Fruit fly (Drosophila melanogaster) whole organism, embryonic: ENCODE results near the gene hyd.

Experiments used
- Blimp-1 ChIP-seq: fragments of 200-800 bp; sonication (Bioruptor generic); optimal IDR thresholded peaks from 3 replicates; lab custom pipeline; 2018; ENCODE audit warnings: missing biosample characterization, missing genetic modification characterization, mild to moderate bottlenecking, moderate library complexity, missing genetic modification reagents
- CG10321 ChIP-seq: fragments of 200-800 bp; sonication (Bioruptor generic); IDR thresholded peaks from 2 replicates; pipeline ENCODE4 v1.3.6; 2022; ENCODE audit warnings: missing biosample characterization, missing genetic modification characterization
- CG11456 ChIP-seq: fragments of 200-800 bp; sonication (Bioruptor generic); IDR thresholded peaks from 3 replicates; pipeline ENCODE4 v1.3.6; 2022; ENCODE audit warnings: missing biosample characterization, missing genetic modification characterization
- CG11504 ChIP-seq: fragments of 200-800 bp; sonication (Bioruptor generic); optimal IDR thresholded peaks from 3 replicates; lab custom pipeline; 2019; ENCODE audit warnings: missing biosample characterization, mild to moderate bottlenecking, missing genetic modification characterization, moderate library complexity
- CG12155 ChIP-seq: fragments of 200-800 bp; sonication (Bioruptor generic); optimal IDR thresholded peaks from 3 replicates; lab custom pipeline; 2016; ENCODE audit warnings: missing biosample characterization, missing genetic modification characterization
- CG12659 ChIP-seq: fragments of 200-800 bp; sonication (Bioruptor generic); optimal IDR thresholded peaks from 3 replicates; lab custom pipeline; 2017; ENCODE audit warnings: mild to moderate bottlenecking, missing biosample characterization, missing genetic modification reagents, missing genetic modification characterization
- CG15479 ChIP-seq: fragments of 200-800 bp; sonication (Bioruptor generic); optimal IDR thresholded peaks from 3 replicates; lab custom pipeline; 2019; ENCODE audit warnings: missing biosample characterization, mild to moderate bottlenecking, missing genetic modification characterization, moderate library complexity
- CG2678 ChIP-seq: fragments of 200-800 bp; sonication (Bioruptor generic); optimal IDR thresholded peaks from 3 replicates; lab custom pipeline; 2019; ENCODE audit warnings: missing biosample characterization, mild to moderate bottlenecking, missing genetic modification characterization, moderate library complexity
- CG2712 ChIP-seq: fragments of 200-800 bp; optimal IDR thresholded peaks from 3 replicates; lab custom pipeline; 2019; ENCODE audit warnings: missing biosample characterization, mild to moderate bottlenecking, missing genetic modification characterization, moderate library complexity
- CG34422 ChIP-seq: fragments of 200-800 bp; sonication (Bioruptor generic); IDR thresholded peaks from 3 replicates; pipeline ENCODE4 v1.3.6; 2022; ENCODE audit warnings: missing biosample characterization, missing genetic modification characterization
- CG6765 ChIP-seq: fragments of 200-800 bp; sonication (Bioruptor generic); optimal IDR thresholded peaks from 3 replicates; lab custom pipeline; 2017; ENCODE audit warnings: missing biosample characterization, mild to moderate bottlenecking, missing genetic modification characterization
- CG7271 ChIP-seq: fragments of 200-800 bp; sonication (Bioruptor generic); optimal IDR thresholded peaks from 2 replicates; lab custom pipeline; 2018; ENCODE audit warnings: missing biosample characterization, mild to moderate bottlenecking, missing genetic modification characterization, moderate library complexity
- CG7786 ChIP-seq: fragments of 200-800 bp; sonication (Bioruptor generic); optimal IDR thresholded peaks from 2 replicates; lab custom pipeline; 2016; ENCODE audit warnings: missing biosample characterization, missing genetic modification characterization
- CG9215 ChIP-seq: fragments of 200-800 bp; sonication (Bioruptor generic); IDR thresholded peaks from 2 replicates; pipeline ENCODE4 v1.3.6; 2022; ENCODE audit warnings: missing biosample characterization, missing genetic modification characterization
- CG9817 ChIP-seq: fragments of 200-800 bp; sonication (Bioruptor generic); optimal IDR thresholded peaks from 2 replicates; lab custom pipeline; 2018; ENCODE audit warnings: missing biosample characterization, mild to moderate bottlenecking, missing genetic modification characterization, moderate library complexity
- D19A ChIP-seq: fragments of 200-800 bp; optimal IDR thresholded peaks from 3 replicates; lab custom pipeline; 2019; ENCODE audit warnings: missing biosample characterization, mild to moderate bottlenecking, missing genetic modification characterization, moderate library complexity
- D19B ChIP-seq: fragments of 200-800 bp; sonication (Bioruptor generic); optimal IDR thresholded peaks from 2 replicates; lab custom pipeline; 2017; ENCODE audit warnings: missing biosample characterization, mild to moderate bottlenecking, missing genetic modification characterization
- Dll ChIP-seq: fragments of 200-800 bp; sonication (Bioruptor generic); IDR thresholded peaks from 4 replicates; pipeline ENCODE4 v1.3.6; 2022; ENCODE audit warnings: missing biosample characterization, missing genetic modification characterization; ENCODE audit not compliant: partially characterized antibody
- Eip74EF ChIP-seq, 2 experiments: fragments of 200-800 bp in 1 of 2; fragments of >200 bp in 1 of 2; sonication (Bioruptor generic) in 1 of 2; optimal IDR thresholded peaks; 2 replicates each; lab custom pipeline; 2017 to 2019; ENCODE audit warnings: missing biosample characterization in 2 of 2, missing genetic modification characterization in 2 of 2, mild to moderate bottlenecking in 1 of 2, moderate library complexity in 1 of 2
- Ets65A ChIP-seq: fragments of 200-800 bp; sonication (Bioruptor generic); peaks from one replicate; lab custom pipeline; 2016; ENCODE audit warnings: missing biosample characterization, missing genetic modification characterization
- HHEX ChIP-seq: fragments of 200-800 bp; sonication (Bioruptor generic); optimal IDR thresholded peaks from 3 replicates; lab custom pipeline; 2017; ENCODE audit warnings: missing biosample characterization, mild to moderate bottlenecking, missing genetic modification characterization, missing genetic modification reagents
- HmgZ ChIP-seq: fragments of 200-800 bp; sonication (Bioruptor generic); optimal IDR thresholded peaks from 2 replicates; lab custom pipeline; 2018; ENCODE audit warnings: missing biosample characterization, mild to moderate bottlenecking, missing genetic modification characterization
- Hmr ChIP-seq: fragments of 200-800 bp; sonication (Bioruptor generic); optimal IDR thresholded peaks from 3 replicates; lab custom pipeline; 2017; ENCODE audit warnings: mild to moderate bottlenecking, missing biosample characterization, missing genetic modification reagents, missing genetic modification characterization
- Max ChIP-seq: fragments of 200-800 bp; sonication (Bioruptor generic); optimal IDR thresholded peaks from 2 replicates; lab custom pipeline; 2016; ENCODE audit warnings: missing biosample characterization, mild to moderate bottlenecking, missing genetic modification characterization
- Med ChIP-seq: fragments of 200-800 bp; sonication (Bioruptor generic); peaks from one replicate; lab custom pipeline; 2016; ENCODE audit warnings: missing biosample characterization, missing genetic modification characterization, mild to moderate bottlenecking, inconsistent platforms, moderate library complexity
- Pdp1 ChIP-seq, 2 experiments: fragments of 200-800 bp; sonication (Bioruptor generic); optimal IDR thresholded peaks; 3 replicates each; lab custom pipeline; 2016; ENCODE audit warnings: missing biosample characterization in 2 of 2, missing genetic modification characterization in 2 of 2, mild to moderate bottlenecking in 1 of 2, moderate library complexity in 1 of 2
- Side ChIP-seq: fragments of 200-800 bp; sonication (Bioruptor generic); optimal IDR thresholded peaks from 2 replicates; lab custom pipeline; 2016; ENCODE audit warnings: missing biosample characterization, missing genetic modification characterization
- Ssrp ChIP-seq: fragments of 200-800 bp; sonication (Bioruptor generic); optimal IDR thresholded peaks from 2 replicates; lab custom pipeline; 2018; ENCODE audit warnings: missing biosample characterization, mild to moderate bottlenecking, missing genetic modification characterization, moderate library complexity
- ato ChIP-seq: fragments of 200-800 bp; sonication (Bioruptor generic); IDR thresholded peaks from 2 replicates; pipeline ENCODE4 v1.3.6; 2022; ENCODE audit warnings: missing biosample characterization, missing genetic modification characterization; ENCODE audit not compliant: partially characterized antibody
- cad ChIP-seq: fragments of >200 bp; optimal IDR thresholded peaks from 2 replicates; lab custom pipeline; 2017; ENCODE audit warnings: missing biosample characterization, missing genetic modification characterization
- chinmo ChIP-seq: fragments of 200-800 bp; sonication (Bioruptor generic); IDR thresholded peaks from 4 replicates; pipeline ENCODE4 v1.3.6; 2022; ENCODE audit warnings: missing biosample characterization, missing genetic modification characterization; ENCODE audit not compliant: partially characterized antibody
- hbn ChIP-seq: fragments of 200-800 bp; sonication (Bioruptor generic); IDR thresholded peaks from 2 replicates; pipeline ENCODE4 v1.3.6; 2022; ENCODE audit warnings: missing biosample characterization, missing genetic modification characterization; ENCODE audit not compliant: partially characterized antibody
- nerfin-2 ChIP-seq: fragments of 200-800 bp; sonication (Bioruptor generic); IDR thresholded peaks from 2 replicates; pipeline ENCODE4 v1.3.6; 2022; ENCODE audit warnings: missing biosample characterization, missing genetic modification characterization; ENCODE audit not compliant: partially characterized antibody
- pnt ChIP-seq: fragments of 200-800 bp; sonication (Bioruptor generic); optimal IDR thresholded peaks from 3 replicates; lab custom pipeline; 2016; ENCODE audit warnings: missing biosample characterization, missing genetic modification characterization
- sd ChIP-seq: fragments of 200-800 bp; sonication (Bioruptor generic); optimal IDR thresholded peaks from 3 replicates; lab custom pipeline; 2018; ENCODE audit warnings: missing biosample characterization, mild to moderate bottlenecking, missing genetic modification characterization, moderate library complexity
- sens ChIP-seq: fragments of 200-800 bp; sonication (Bioruptor generic); peaks from one replicate; lab custom pipeline; 2016; ENCODE audit warnings: missing biosample characterization, missing genetic modification characterization
- slp2 ChIP-seq: fragments of 200-800 bp; sonication (Bioruptor generic); optimal IDR thresholded peaks from 2 replicates; lab custom pipeline; 2016; ENCODE audit warnings: missing biosample characterization, missing genetic modification characterization
- tap ChIP-seq: fragments of 200-800 bp; optimal IDR thresholded peaks from 3 replicates; lab custom pipeline; 2019; ENCODE audit warnings: missing biosample characterization, mild to moderate bottlenecking, missing genetic modification characterization, moderate library complexity
- unc-4 ChIP-seq: fragments of 200-800 bp; sonication (Bioruptor generic); IDR thresholded peaks from 2 replicates; pipeline ENCODE4 v1.3.6; 2022; ENCODE audit warnings: missing biosample characterization, missing genetic modification characterization; ENCODE audit not compliant: partially characterized antibody

Gene hyd

dm6 chr3R:9747272-9747874 is 22.0 kb upstream of the hyd start, which contains the start of gene CG12948 (continued):
- peak; percentile 19 for TF ChIP-seq Side
- TF ChIP-seq CG9817 (tag; lab: Kevin White, UChicago), result peak; percentile 54
- TF ChIP-seq hbn, result peak; percentile 95
- no peak for TF ChIP-seq D19B
- TF ChIP-seq unc-4 (GFP tag; lab: Robert Waterston, UW), result peak; percentile 94
- peak; percentile 52 for TF ChIP-seq Max (GFP tag; lab: Kevin White, UChicago)

dm6 chr3R:9746267-9746666 is 20.9 kb upstream of the hyd start, which contains the start of gene CG34409:
Gene CG34409 (minus strand): TSS chr3R:9746367.
- TF ChIP-seq Pdp1 (GFP tag; optimal IDR thresholded peaks at IDR 0.05; lab: Kevin White, UChicago) (peak in 1 of 2 experiments; percentile 40), CG7786 (GFP tag; lab: Kevin White, UChicago) (no peak)

- TF ChIP-seq CG9215 (GFP tag; lab: Robert Waterston, UW), result no peak
- no peak for TF ChIP-seq slp2 (GFP tag; lab: Kevin White, UChicago)
- 0 out of 4 replicates have a peak, but pooled peaks have one; percentile 5 for TF ChIP-seq chinmo (GFP tag; lab: Robert Waterston, UW)
- TF ChIP-seq cad (GFP tag; lab: Kevin White, UChicago), result peak; percentile 53
- TF ChIP-seq nerfin-2, result no peak
- TF ChIP-seq sd (tag; lab: Kevin White, UChicago), result peak; percentile 1
- no peak for TF ChIP-seq pnt (GFP tag; lab: Kevin White, UChicago)
Measured at dm6 chr3R:9745442-9745841, 20.0 kb upstream of the hyd start.

- peak; percentile 55 for TF ChIP-seq Ets65A (GFP tag; lab: Kevin White, UChicago)
- no peak for TF ChIP-seq tap (tag; lab: Kevin White, UChicago)
- TF ChIP-seq D19A (tag; lab: Kevin White, UChicago), result no peak
- TF ChIP-seq CG34422 (GFP tag; lab: Robert Waterston, UW), result 0 out of 3 replicates have a peak, but pooled peaks have one; percentile 33
- no peak for TF ChIP-seq CG2678 (tag; lab: Kevin White, UChicago)
Measured at dm6 chr3R:9743995-9744394, 18.6 kb upstream of the hyd start.

dm6 chr3R:9743217-9743616 is 17.8 kb upstream of the hyd start, which contains the start of gene CG31415:
Gene CG31415 (plus strand): TSS chr3R:9743517.
- TF ChIP-seq CG7271 (tag; lab: Kevin White, UChicago), result no peak
- peak; percentile 62 for TF ChIP-seq sens (GFP tag; lab: Kevin White, UChicago)
- no peak for TF ChIP-seq ato (GFP tag; lab: Robert Waterston, UW)
- peak; percentile 22 for TF ChIP-seq Med

- TF ChIP-seq CG10321 (GFP tag; lab: Robert Waterston, UW), result no peak
- TF ChIP-seq CG12155 (GFP tag; lab: Kevin White, UChicago), result no peak
- TF ChIP-seq CG12659 (GFP tag; lab: Kevin White, UChicago), result peak; percentile 30
- TF ChIP-seq pnt (GFP tag; lab: Kevin White, UChicago), result no peak
- no peak for TF ChIP-seq Ssrp (tag; lab: Kevin White, UChicago)
- no peak for TF ChIP-seq Blimp-1 (GFP tag; lab: Kevin White, UChicago)
- TF ChIP-seq CG15479 (GFP tag; lab: Kevin White, UChicago), result no peak
- TF ChIP-seq sens (GFP tag; lab: Kevin White, UChicago), result peak; percentile 35
- TF ChIP-seq HmgZ, result peak; percentile 21
- TF ChIP-seq CG2712, result peak; percentile 42
- TF ChIP-seq CG11456 (GFP tag; lab: Robert Waterston, UW), result no peak
- TF ChIP-seq Hmr (GFP tag; lab: Kevin White, UChicago), result no peak
- TF ChIP-seq Dll, result peak; percentile 91
- no peak for TF ChIP-seq CG7786 (GFP tag; lab: Kevin White, UChicago)
- no peak for TF ChIP-seq HHEX
- TF ChIP-seq Eip74EF (GFP tag; optimal IDR thresholded peaks at IDR 0.05; lab: Kevin White, UChicago), result no peak
- TF ChIP-seq CG6765 (GFP tag; lab: Kevin White, UChicago), result no peak
- TF ChIP-seq CG11504 (tag; lab: Kevin White, UChicago), result no peak
- TF ChIP-seq ato (GFP tag; lab: Robert Waterston, UW), result peak; percentile 81; the same call in 1 of the 2 replicates
Measured at dm6 chr3R:9740713-9741112, 15.3 kb upstream of the hyd start, which contains the start of gene Pnn. Gene Pnn (plus strand): TSS chr3R:9740899.
